Fruit fly (Drosophila melanogaster) whole organism, embryonic: ENCODE measurements around the gene Pfas.

ENCODE experiments used
- ATbp ChIP-seq: fragments of 200-800 bp; sonication (Bioruptor generic); optimal IDR thresholded peaks from 2 replicates; lab custom pipeline; 2017; ENCODE audit warnings: missing biosample characterization, mild to moderate bottlenecking, missing genetic modification characterization, missing genetic modification reagents
- Aef1 ChIP-seq: fragments of 200-800 bp; sonication (Bioruptor generic); IDR thresholded peaks from 3 replicates; pipeline ENCODE4 v1.3.6; 2022; ENCODE audit warnings: missing biosample characterization, missing genetic modification characterization
- Atf-2 ChIP-seq: fragments of 200-800 bp; sonication (Bioruptor generic); optimal IDR thresholded peaks from 2 replicates; lab custom pipeline; 2016; ENCODE audit warnings: missing biosample characterization, missing genetic modification characterization
- B-H1 ChIP-seq: fragments of 200-800 bp; sonication (Bioruptor generic); IDR thresholded peaks from 3 replicates; pipeline ENCODE4 v1.3.6; 2022; ENCODE audit warnings: missing biosample characterization, missing genetic modification characterization
- C15 ChIP-seq: fragments of 200-800 bp; sonication (Bioruptor generic); IDR thresholded peaks from 3 replicates; pipeline ENCODE4 v1.3.6; 2022; ENCODE audit warnings: missing biosample characterization, missing genetic modification characterization
- CG10147 ChIP-seq: fragments of 200-800 bp; sonication (Bioruptor generic); optimal IDR thresholded peaks from 2 replicates; lab custom pipeline; 2019; ENCODE audit warnings: missing biosample characterization, mild to moderate bottlenecking, missing genetic modification characterization, moderate library complexity
- CG10274 ChIP-seq: fragments of 200-800 bp; sonication (Bioruptor generic); optimal IDR thresholded peaks from 3 replicates; lab custom pipeline; 2017; ENCODE audit warnings: missing biosample characterization, mild to moderate bottlenecking, missing genetic modification characterization
- CG11247 ChIP-seq: fragments of 200-800 bp; sonication (Bioruptor generic); IDR thresholded peaks from 2 replicates; pipeline ENCODE4 v1.3.6; 2022; ENCODE audit warnings: missing biosample characterization, missing genetic modification characterization
- CG11398 ChIP-seq: fragments of 200-800 bp; sonication (Bioruptor generic); optimal IDR thresholded peaks from 2 replicates; lab custom pipeline; 2016; ENCODE audit warnings: missing biosample characterization, missing genetic modification characterization
- CG12236 ChIP-seq: fragments of 200-800 bp; sonication (Bioruptor generic); optimal IDR thresholded peaks from 2 replicates; lab custom pipeline; 2016; ENCODE audit warnings: missing biosample characterization, missing genetic modification characterization
- CG1233 ChIP-seq: fragments of 200-800 bp; sonication (Bioruptor generic); optimal IDR thresholded peaks from 4 replicates; lab custom pipeline; 2018; ENCODE audit warnings: missing biosample characterization, mild to moderate bottlenecking, missing genetic modification characterization
- CG13624 ChIP-seq: fragments of 200-800 bp; sonication (Bioruptor generic); optimal IDR thresholded peaks from 2 replicates; lab custom pipeline; 2016; ENCODE audit warnings: missing biosample characterization, missing genetic modification characterization
- CG16815 ChIP-seq: fragments of 200-800 bp; sonication (Bioruptor generic); optimal IDR thresholded peaks from 3 replicates; lab custom pipeline; 2017; ENCODE audit warnings: missing biosample characterization, mild to moderate bottlenecking, missing genetic modification characterization
- CG16863 ChIP-seq: fragments of 200-800 bp; sonication (Bioruptor generic); optimal IDR thresholded peaks from 3 replicates; lab custom pipeline; 2016; ENCODE audit warnings: missing biosample characterization, missing genetic modification characterization
- CG17328 ChIP-seq: fragments of 200-800 bp; sonication (Bioruptor generic); IDR thresholded peaks from 2 replicates; pipeline ENCODE4 v1.3.6; 2022; ENCODE audit warnings: missing biosample characterization, missing genetic modification characterization
- CG17829 ChIP-seq: fragments of 200-800 bp; optimal IDR thresholded peaks from 2 replicates; lab custom pipeline; 2019; ENCODE audit warnings: missing biosample characterization, mild to moderate bottlenecking, missing genetic modification characterization, moderate library complexity
- CG7372 ChIP-seq: fragments of 200-800 bp; sonication (Bioruptor generic); IDR thresholded peaks from 2 replicates; pipeline ENCODE4 v1.3.6; 2022; ENCODE audit warnings: missing biosample characterization, missing genetic modification characterization
- CG8281 ChIP-seq: fragments of 200-800 bp; sonication (Bioruptor generic); optimal IDR thresholded peaks from 2 replicates; lab custom pipeline; 2018; ENCODE audit warnings: missing biosample characterization, mild to moderate bottlenecking, missing genetic modification characterization, moderate library complexity
- CG9876 ChIP-seq: fragments of 200-800 bp; sonication (Bioruptor generic); optimal IDR thresholded peaks from 2 replicates; lab custom pipeline; 2016; ENCODE audit warnings: missing biosample characterization, missing genetic modification characterization
- CTCF ChIP-seq: fragments of 200-800 bp; sonication (Bioruptor generic); optimal IDR thresholded peaks from 2 replicates; lab custom pipeline; 2017; ENCODE audit warnings: missing biosample characterization, mild to moderate bottlenecking, missing genetic modification characterization, moderate library complexity
- CrebB ChIP-seq: fragments of 200-800 bp; sonication (Bioruptor generic); optimal IDR thresholded peaks from 3 replicates; lab custom pipeline; 2018; ENCODE audit warnings: missing biosample characterization, mild to moderate bottlenecking, missing genetic modification characterization
- Dip2 ChIP-seq: fragments of 200-800 bp; sonication (Bioruptor generic); IDR thresholded peaks from 2 replicates; pipeline ENCODE4 v1.3.6; 2022; ENCODE audit warnings: missing biosample characterization, missing genetic modification characterization
- Drgx ChIP-seq: fragments of 200-800 bp; sonication (Bioruptor generic); IDR thresholded peaks from 2 replicates; pipeline ENCODE4 v1.3.6; 2022; ENCODE audit warnings: missing biosample characterization, missing genetic modification characterization
- E2f2 ChIP-seq: fragments of 200-800 bp; sonication (Bioruptor generic); IDR thresholded peaks from 2 replicates; pipeline ENCODE4 v1.3.6; 2022; ENCODE audit warnings: missing biosample characterization, missing genetic modification characterization
- HLH4C ChIP-seq: fragments of 200-800 bp; sonication (Bioruptor generic); IDR thresholded peaks from 3 replicates; pipeline ENCODE4 v1.3.6; 2022; ENCODE audit warnings: missing biosample characterization, missing genetic modification characterization; ENCODE audit not compliant: partially characterized antibody
- Hand ChIP-seq: fragments of 200-800 bp; sonication (Bioruptor generic); optimal IDR thresholded peaks from 2 replicates; lab custom pipeline; 2017; ENCODE audit warnings: mild to moderate bottlenecking, missing biosample characterization, missing genetic modification reagents, missing genetic modification characterization
- Hmx ChIP-seq: fragments of 200-800 bp; sonication (Bioruptor generic); optimal IDR thresholded peaks from 2 replicates; lab custom pipeline; 2016; ENCODE audit warnings: missing biosample characterization, missing genetic modification characterization
- Hr39 ChIP-seq: fragments of >200 bp; optimal IDR thresholded peaks from 2 replicates; lab custom pipeline; 2017
- Lpt ChIP-seq: fragments of >200 bp; optimal IDR thresholded peaks from 2 replicates; lab custom pipeline; 2018; ENCODE audit warnings: missing biosample characterization, missing genetic modification characterization
- Mes4 ChIP-seq: fragments of 200-800 bp; sonication (Bioruptor generic); optimal IDR thresholded peaks from 2 replicates; lab custom pipeline; 2016; ENCODE audit warnings: missing biosample characterization, missing genetic modification characterization
- Mrtf ChIP-seq: fragments of 200-800 bp; sonication (Bioruptor generic); IDR thresholded peaks from 3 replicates; pipeline ENCODE4 v1.3.6; 2022; ENCODE audit warnings: missing biosample characterization, missing genetic modification characterization
- Nf-YA ChIP-seq: fragments of 200-800 bp; sonication (Bioruptor generic); IDR thresholded peaks from 2 replicates; pipeline ENCODE4 v1.3.6; 2022; ENCODE audit warnings: missing biosample characterization, missing genetic modification characterization
- Nf-YC ChIP-seq: fragments of 200-800 bp; optimal IDR thresholded peaks from 3 replicates; lab custom pipeline; 2019; ENCODE audit warnings: missing biosample characterization, mild to moderate bottlenecking, missing genetic modification characterization, moderate library complexity
- Opbp ChIP-seq: fragments of 200-800 bp; sonication (Bioruptor generic); IDR thresholded peaks from 3 replicates; pipeline ENCODE4 v1.3.6; 2022; ENCODE audit warnings: missing biosample characterization, missing genetic modification characterization; ENCODE audit not compliant: partially characterized antibody
- Rfx ChIP-seq: fragments of 200-800 bp; sonication (Bioruptor generic); IDR thresholded peaks from 2 replicates; pipeline ENCODE4 v1.3.6; 2022; ENCODE audit warnings: missing biosample characterization, missing genetic modification characterization
- Side ChIP-seq: fragments of 200-800 bp; sonication (Bioruptor generic); optimal IDR thresholded peaks from 2 replicates; lab custom pipeline; 2016; ENCODE audit warnings: missing biosample characterization, missing genetic modification characterization
- Xrp1 ChIP-seq: fragments of 200-800 bp; sonication (Bioruptor generic); IDR thresholded peaks from 2 replicates; pipeline ENCODE4 v1.3.6; 2022; ENCODE audit warnings: missing biosample characterization, missing genetic modification characterization
- crc ChIP-seq: fragments of 200-800 bp; sonication (Bioruptor generic); optimal IDR thresholded peaks from 2 replicates; lab custom pipeline; 2016; ENCODE audit warnings: missing biosample characterization, missing genetic modification characterization
- dan ChIP-seq: fragments of 200-800 bp; sonication (Bioruptor generic); IDR thresholded peaks from 2 replicates; pipeline ENCODE4 v1.3.6; 2022; ENCODE audit warnings: missing biosample characterization, missing genetic modification characterization
- gce ChIP-seq: fragments of 200-800 bp; sonication (Bioruptor generic); IDR thresholded peaks from 3 replicates; pipeline ENCODE4 v1.3.6; 2022; ENCODE audit warnings: missing biosample characterization, missing genetic modification characterization
- gem ChIP-seq: fragments of 200-800 bp; sonication (Bioruptor generic); optimal IDR thresholded peaks from 2 replicates; lab custom pipeline; 2019; ENCODE audit warnings: missing biosample characterization, mild to moderate bottlenecking, missing genetic modification characterization, moderate library complexity
- h ChIP-seq: fragments of >200 bp; optimal IDR thresholded peaks from 2 replicates; lab custom pipeline; 2017
- ham ChIP-seq: fragments of 200-800 bp; sonication (Bioruptor generic); IDR thresholded peaks from 2 replicates; pipeline ENCODE4 v1.3.6; 2022; ENCODE audit warnings: missing biosample characterization, missing genetic modification characterization
- inv ChIP-seq: fragments of 200-800 bp; sonication (Bioruptor generic); IDR thresholded peaks from 2 replicates; pipeline ENCODE4 v1.3.6; 2022; ENCODE audit warnings: missing biosample characterization, missing genetic modification characterization; ENCODE audit not compliant: partially characterized antibody
- kni ChIP-seq: fragments of 200-800 bp; sonication (Bioruptor generic); optimal IDR thresholded peaks from 3 replicates; lab custom pipeline; 2017; ENCODE audit warnings: mild to moderate bottlenecking, missing biosample characterization, missing genetic modification reagents, missing genetic modification characterization
- lab ChIP-seq: fragments of 200-800 bp; sonication (Bioruptor generic); optimal IDR thresholded peaks from 3 replicates; lab custom pipeline; 2017; ENCODE audit warnings: missing biosample characterization, missing genetic modification characterization, mild to moderate bottlenecking, moderate library complexity, missing genetic modification reagents
- odd ChIP-seq: fragments of 200-800 bp; sonication (Bioruptor generic); optimal IDR thresholded peaks from 2 replicates; lab custom pipeline; 2017; ENCODE audit warnings: missing biosample characterization, mild to moderate bottlenecking, missing genetic modification characterization
- phol ChIP-seq: fragments of 200-800 bp; sonication (Bioruptor generic); optimal IDR thresholded peaks from 3 replicates; lab custom pipeline; 2018; ENCODE audit warnings: missing biosample characterization, mild to moderate bottlenecking, missing genetic modification characterization, moderate library complexity
- ranshi ChIP-seq: fragments of 200-800 bp; sonication (Bioruptor generic); IDR thresholded peaks from 2 replicates; pipeline ENCODE4 v1.3.6; 2022; ENCODE audit warnings: missing biosample characterization, missing genetic modification characterization
- row ChIP-seq: fragments of 200-800 bp; sonication (Bioruptor generic); IDR thresholded peaks from 3 replicates; pipeline ENCODE4 v1.3.6; 2022; ENCODE audit warnings: missing biosample characterization, missing genetic modification characterization
- tio ChIP-seq: fragments of 200-800 bp; sonication (Bioruptor generic); optimal IDR thresholded peaks from 2 replicates; lab custom pipeline; 2017; ENCODE audit warnings: missing biosample characterization, missing genetic modification characterization, inconsistent platforms
- twi ChIP-seq: fragments of 200-800 bp; optimal IDR thresholded peaks from 2 replicates; lab custom pipeline; 2019; ENCODE audit warnings: missing biosample characterization, mild to moderate bottlenecking, missing genetic modification characterization, moderate library complexity
- z ChIP-seq: fragments of 200-800 bp; sonication (Bioruptor generic); IDR thresholded peaks from 3 replicates; pipeline ENCODE4 v1.3.6; 2022; ENCODE audit warnings: missing biosample characterization, missing genetic modification characterization

Pfas gene

dm6 chr2L:6070656-6071231 is 24.9 kb upstream of the Pfas start, which contains the start of the genes CG9154 and Kr-h2 (continued):
- no peak for TF ChIP-seq CG11398 (GFP tag; lab: Kevin White, UChicago)
- no peak; the same call in 2 of the 3 replicates for TF ChIP-seq B-H1 (GFP tag; lab: Robert Waterston, UW)
- TF ChIP-seq Mes4 (GFP tag; lab: Kevin White, UChicago): peak; percentile 23
- no peak for TF ChIP-seq crc
- TF ChIP-seq CG7372 (GFP tag; lab: Robert Waterston, UW): no peak
- TF ChIP-seq h (lab: Kevin White, UChicago): no peak
- TF ChIP-seq z: no peak
- no peak for TF ChIP-seq CG8281 (tag; lab: Kevin White, UChicago)
- peak; percentile 39 for TF ChIP-seq Drgx (GFP tag; lab: Robert Waterston, UW)
- TF ChIP-seq CG16863 (GFP tag; lab: Kevin White, UChicago): no peak
- no peak for TF ChIP-seq Nf-YA (GFP tag; lab: Robert Waterston, UW)
- 0 out of 2 replicates have a peak, but pooled peaks have one; percentile 7 for TF ChIP-seq Xrp1 (GFP tag; lab: Robert Waterston, UW)
- no peak for TF ChIP-seq CG10274 (GFP tag; lab: Kevin White, UChicago)
- peak; percentile 81 for TF ChIP-seq HLH4C
- TF ChIP-seq CG1233 (GFP tag; lab: Kevin White, UChicago): no peak
- peak; percentile 71 for TF ChIP-seq row (GFP tag; lab: Robert Waterston, UW)
- TF ChIP-seq C15 (GFP tag; lab: Robert Waterston, UW): no peak
- peak; percentile 19 for TF ChIP-seq CG13624 (GFP tag; lab: Kevin White, UChicago)
- peak; percentile 59 for TF ChIP-seq Nf-YC (tag; lab: Kevin White, UChicago)
- TF ChIP-seq Rfx (GFP tag; lab: Robert Waterston, UW): no peak; the same call in 1 of the 2 replicates
- TF ChIP-seq CG11247: no peak
- TF ChIP-seq CG16815 (GFP tag; lab: Kevin White, UChicago): no peak
- peak; percentile 77 for TF ChIP-seq Opbp (GFP tag; lab: Robert Waterston, UW)
- no peak for TF ChIP-seq Side (GFP tag; lab: Kevin White, UChicago)
- TF ChIP-seq CG9876: no peak
- peak; percentile 87 for TF ChIP-seq E2f2 (GFP tag; lab: Robert Waterston, UW)
- TF ChIP-seq Aef1 (GFP tag; lab: Robert Waterston, UW): no peak
- TF ChIP-seq CG17328 (GFP tag; lab: Robert Waterston, UW): no peak
- no peak for TF ChIP-seq CG12236 (GFP tag; lab: Kevin White, UChicago)
- no peak for TF ChIP-seq gce (GFP tag; lab: Robert Waterston, UW)
- TF ChIP-seq Lpt: no peak
- no peak for TF ChIP-seq ham (GFP tag; lab: Robert Waterston, UW)
- no peak for TF ChIP-seq tio
- TF ChIP-seq CTCF (GFP tag; lab: Kevin White, UChicago): no peak
- TF ChIP-seq gem: peak; percentile 56
- TF ChIP-seq Mrtf (GFP tag; lab: Robert Waterston, UW): no peak
- TF ChIP-seq twi: no peak
- no peak for TF ChIP-seq CrebB (tag; lab: Kevin White, UChicago)
- TF ChIP-seq CG10147: no peak
- TF ChIP-seq dan: no peak
- no peak for TF ChIP-seq Hand (GFP tag; lab: Kevin White, UChicago)
- no peak for TF ChIP-seq Dip2 (GFP tag; lab: Robert Waterston, UW)
- TF ChIP-seq inv: peak; percentile 57; the same call in 1 of the 2 replicates
- TF ChIP-seq phol: peak; percentile 37
- TF ChIP-seq Hr39 (lab: Kevin White, UChicago): no peak
- no peak for TF ChIP-seq odd (GFP tag; lab: Kevin White, UChicago)
- peak; percentile 55 for TF ChIP-seq kni
- no peak for TF ChIP-seq Hmx (GFP tag; lab: Kevin White, UChicago)
- peak; percentile 64 for TF ChIP-seq CG17829 (tag; lab: Kevin White, UChicago)
- peak; percentile 69 for TF ChIP-seq lab
- no peak for TF ChIP-seq Atf-2 (GFP tag; lab: Kevin White, UChicago)
- TF ChIP-seq ATbp (GFP tag; lab: Kevin White, UChicago): no peak
- TF ChIP-seq ranshi (GFP tag; lab: Robert Waterston, UW): no peak
